Fruit fly (Drosophila melanogaster): ENCODE data around the gene sturkopf.

dm6 chr3L:1269013-1269412 is 44.2 kb downstream of the sturkopf start:
- TF ChIP-seq sqz (GFP tag; optimal IDR thresholded peaks at IDR 0.05) = no peak
- no peak for TF ChIP-seq caup (GFP tag; optimal IDR thresholded peaks at IDR 0.05; ENCODE audit: severe bottlenecking)
- TF ChIP-seq Lhr (GFP tag; optimal IDR thresholded peaks at IDR 0.05) = no peak

Measured in whole organism, embryonic.